Worm (Caenorhabditis elegans): ENCODE results near the gene srg-8.

Gene srg-8

ce11 chrIII:6240528-6240927, 14.1 kb downstream of the srg-8 start, which contains the start of gene T12A2.3:
T12A2.3 (plus strand) TSS chrIII:6240828.
- TF ChIP-seq unc-120 (tag; optimal IDR thresholded peaks at IDR 0.05; ENCODE audit: poor library complexity, severe bottlenecking) (no peak), bed-3 (GFP tag; optimal IDR thresholded peaks at IDR 0.05) (no peak), ceh-83 (GFP tag; optimal IDR thresholded peaks at IDR 0.05) (no peak), flh-1 (GFP tag; optimal IDR thresholded peaks at IDR 0.05) (no peak), unc-62 (GFP tag; optimal IDR thresholded peaks at IDR 0.05) (no peak)

- no peak for TF ChIP-seq blmp-1 (tag; optimal IDR thresholded peaks at IDR 0.05)
- no peak for TF ChIP-seq unc-62 (GFP tag; optimal IDR thresholded peaks at IDR 0.05)
- no peak for TF ChIP-seq snpc-4 (tag; optimal IDR thresholded peaks at IDR 0.05)
- no peak for TF ChIP-seq sptf-1 (tag; optimal IDR thresholded peaks at IDR 0.05)
- TF ChIP-seq mep-1 (tag; optimal IDR thresholded peaks at IDR 0.05), result no peak
- TF ChIP-seq lin-13 (tag; optimal IDR thresholded peaks at IDR 0.05), result no peak
- no peak for TF ChIP-seq bed-3 (GFP tag; optimal IDR thresholded peaks at IDR 0.05)
- TF ChIP-seq unc-120 (tag; optimal IDR thresholded peaks at IDR 0.05; ENCODE audit: poor library complexity, severe bottlenecking), result no peak
- TF ChIP-seq elt-3 (tag; optimal IDR thresholded peaks at IDR 0.05), result no peak
- no peak for TF ChIP-seq mab-5 (tag; optimal IDR thresholded peaks at IDR 0.05)
These were observed 18.0 kb downstream of the srg-8 start, which contains the start of gene T12A2.21 for ce11 chrIII:6236649-6237048. T12A2.21 (minus strand) TSS chrIII:6236749.

ce11 chrIII:6231880-6232279, 22.8 kb downstream of the srg-8 start:
- peak; percentile 60 for TF ChIP-seq elt-3 (tag; optimal IDR thresholded peaks at IDR 0.05)
- no peak for TF ChIP-seq nhr-237 (tag; optimal IDR thresholded peaks at IDR 0.05)

ce11 chrIII:6230870-6231269, 23.8 kb downstream of the srg-8 start, which contains the start of gene esyt-2:
esyt-2 (minus strand) TSS chrIII:6230970.
- TF ChIP-seq pha-4 (tag; optimal IDR thresholded peaks at IDR 0.05) (no peak), ceh-43 (GFP tag; optimal IDR thresholded peaks at IDR 0.05) (no peak), sptf-1 (tag; optimal IDR thresholded peaks at IDR 0.05) (no peak)

- TF ChIP-seq lsy-2 (tag; optimal IDR thresholded peaks at IDR 0.05) (no peak), ceh-83 (GFP tag; optimal IDR thresholded peaks at IDR 0.05) (no peak), blmp-1 (tag; optimal IDR thresholded peaks at IDR 0.05) (no peak), cnd-1 (tag; optimal IDR thresholded peaks at IDR 0.05) (no peak), ztf-11 (tag; optimal IDR thresholded peaks at IDR 0.05) (no peak), unc-62 (GFP tag; optimal IDR thresholded peaks at IDR 0.05) (no peak), elt-3 (tag; optimal IDR thresholded peaks at IDR 0.05) (no peak), bed-3 (GFP tag; optimal IDR thresholded peaks at IDR 0.05) (no peak), snpc-4 (tag; optimal IDR thresholded peaks at IDR 0.05) (no peak), nhr-28 (tag; optimal IDR thresholded peaks at IDR 0.05) (no peak), M03D4.4 (tag; optimal IDR thresholded peaks at IDR 0.05) (no peak)
These were observed 33.2 kb downstream of the srg-8 start for ce11 chrIII:6221403-6221802.

- TF ChIP-seq ces-1 (GFP tag; optimal IDR thresholded peaks at IDR 0.05) (no peak), ham-2 (GFP tag; optimal IDR thresholded peaks at IDR 0.05) (no peak), drap-1 (GFP tag; optimal IDR thresholded peaks at IDR 0.05) (no peak)
These were observed 37.7 kb downstream of the srg-8 start, which contains the start of gene hot-4 for ce11 chrIII:6216833-6217466. hot-4 (plus strand) TSS chrIII:6217416.

ce11 chrIII:6215943-6216342, 38.7 kb downstream of the srg-8 start:
- TF ChIP-seq mab-5 (tag; optimal IDR thresholded peaks at IDR 0.05), result no peak
- TF ChIP-seq drap-1 (GFP tag; optimal IDR thresholded peaks at IDR 0.05), result no peak
- TF ChIP-seq unc-62 (GFP tag; optimal IDR thresholded peaks at IDR 0.05), result no peak
- no peak for TF ChIP-seq sptf-1 (tag; optimal IDR thresholded peaks at IDR 0.05)
- no peak for TF ChIP-seq elt-3 (tag; optimal IDR thresholded peaks at IDR 0.05)

- no peak for TF ChIP-seq nhr-28 (tag; optimal IDR thresholded peaks at IDR 0.05)
- no peak for TF ChIP-seq lin-32 (GFP tag; optimal IDR thresholded peaks at IDR 0.05)
- no peak for TF ChIP-seq zip-8 (tag; optimal IDR thresholded peaks at IDR 0.05)
- TF ChIP-seq mep-1 (tag; optimal IDR thresholded peaks at IDR 0.05), result no peak
- TF ChIP-seq nhr-76 (tag; optimal IDR thresholded peaks at IDR 0.05), result no peak
- no peak for TF ChIP-seq nhr-12 (tag; optimal IDR thresholded peaks at IDR 0.05)
- TF ChIP-seq ceh-39 (tag; optimal IDR thresholded peaks at IDR 0.05), result no peak
- TF ChIP-seq drap-1 (GFP tag; optimal IDR thresholded peaks at IDR 0.05), result no peak
- TF ChIP-seq ceh-83 (GFP tag; optimal IDR thresholded peaks at IDR 0.05), result no peak
- no peak for TF ChIP-seq ceh-43 (GFP tag; optimal IDR thresholded peaks at IDR 0.05)
- TF ChIP-seq hlh-1 (tag; optimal IDR thresholded peaks at IDR 0.05), result no peak
- TF ChIP-seq snpc-4 (tag; optimal IDR thresholded peaks at IDR 0.05), result no peak
- no peak for TF ChIP-seq bed-3 (GFP tag; optimal IDR thresholded peaks at IDR 0.05)
- no peak for TF ChIP-seq sem-2 (GFP tag; optimal IDR thresholded peaks at IDR 0.05)
- no peak for TF ChIP-seq M03D4.4 (tag; optimal IDR thresholded peaks at IDR 0.05)
These were observed 39.2 kb downstream of the srg-8 start, which contains the start of gene C23G10.11 for ce11 chrIII:6215476-6215875. C23G10.11 (minus strand) TSS chrIII:6215576.

All from whole organism, mixed stage, embryonic.